Fruit fly (Drosophila melanogaster) whole organism, adult: ENCODE results near the gene Sox100B.

ENCODE experiments used
- CG11617 ChIP-seq: fragments of 200-800 bp; sonication (Bioruptor generic); optimal IDR thresholded peaks from 2 replicates; lab custom pipeline; 2017; ENCODE audit warnings: mild to moderate bottlenecking, missing biosample characterization, missing genetic modification reagents, missing genetic modification characterization
- CG12768 ChIP-seq: fragments of 200-800 bp; sonication (Bioruptor generic); optimal IDR thresholded peaks from 2 replicates; lab custom pipeline; 2017; ENCODE audit warnings: missing biosample characterization, missing genetic modification characterization, mild to moderate bottlenecking, moderate library complexity, missing genetic modification reagents
- CG14711 ChIP-seq: fragments of 200-800 bp; sonication (Bioruptor generic); optimal IDR thresholded peaks from 2 replicates; lab custom pipeline; 2018; ENCODE audit warnings: missing biosample characterization, mild to moderate bottlenecking, missing genetic modification characterization, moderate library complexity
- CG1620 ChIP-seq: fragments of 200-800 bp; sonication (Bioruptor generic); optimal IDR thresholded peaks from 2 replicates; lab custom pipeline; 2016; ENCODE audit warnings: missing biosample characterization, missing genetic modification characterization
- CG33017 ChIP-seq: fragments of 200-800 bp; sonication (Bioruptor generic); optimal IDR thresholded peaks from 2 replicates; lab custom pipeline; 2018; ENCODE audit warnings: missing biosample characterization, mild to moderate bottlenecking, missing genetic modification characterization, moderate library complexity
- CG5204 ChIP-seq: fragments of 200-800 bp; sonication (Bioruptor generic); optimal IDR thresholded peaks from 2 replicates; lab custom pipeline; 2016; ENCODE audit warnings: missing biosample characterization, missing genetic modification characterization
- CG7045 ChIP-seq: fragments of 200-800 bp; sonication (Bioruptor generic); optimal IDR thresholded peaks from 2 replicates; lab custom pipeline; 2017; ENCODE audit warnings: missing biosample characterization, mild to moderate bottlenecking, missing genetic modification characterization
- CG7101 ChIP-seq: fragments of 200-800 bp; sonication (Bioruptor generic); optimal IDR thresholded peaks from 2 replicates; lab custom pipeline; 2018; ENCODE audit warnings: missing biosample characterization, mild to moderate bottlenecking, missing genetic modification characterization, moderate library complexity
- Clk ChIP-seq: fragments of 200-800 bp; sonication (Bioruptor generic); optimal IDR thresholded peaks from 2 replicates; lab custom pipeline; 2017; ENCODE audit warnings: missing biosample characterization, missing genetic modification characterization
- Crg-1 ChIP-seq: fragments of 200-800 bp; sonication (Bioruptor generic); optimal IDR thresholded peaks from 2 replicates; lab custom pipeline; 2016; ENCODE audit warnings: missing biosample characterization, missing genetic modification characterization
- Hr96 ChIP-seq: fragments of 200-800 bp; sonication (Bioruptor generic); optimal IDR thresholded peaks from 2 replicates; lab custom pipeline; 2016; ENCODE audit warnings: missing biosample characterization, missing genetic modification characterization
- Mnt ChIP-seq: fragments of 200-800 bp; sonication (Bioruptor generic); optimal IDR thresholded peaks from 2 replicates; lab custom pipeline; 2016; ENCODE audit warnings: missing biosample characterization, mild to moderate bottlenecking, missing genetic modification characterization
- bab1 ChIP-seq: fragments of 200-800 bp; sonication (Bioruptor generic); optimal IDR thresholded peaks from 3 replicates; lab custom pipeline; 2019; ENCODE audit warnings: missing biosample characterization, mild to moderate bottlenecking, missing genetic modification characterization, moderate library complexity
- cic ChIP-seq: fragments of 200-800 bp; sonication (Bioruptor generic); optimal IDR thresholded peaks from 2 replicates; lab custom pipeline; 2017; ENCODE audit warnings: missing biosample characterization, mild to moderate bottlenecking, missing genetic modification characterization, moderate library complexity
- cnc ChIP-seq, 2 experiments: fragments of >200 bp; optimal IDR thresholded peaks; 2 replicates each; lab custom pipeline; 2017
- kay ChIP-seq: fragments of 200-800 bp; sonication (Bioruptor generic); peaks from one replicate; lab custom pipeline; 2016; ENCODE audit warnings: missing biosample characterization, missing genetic modification characterization, borderline replicate concordance
- ovo ChIP-seq: fragments of 200-800 bp; sonication (Bioruptor generic); optimal IDR thresholded peaks from 2 replicates; lab custom pipeline; 2016; ENCODE audit warnings: missing biosample characterization, missing genetic modification characterization
- pad ChIP-seq: fragments of 200-800 bp; sonication (Bioruptor generic); optimal IDR thresholded peaks from 3 replicates; lab custom pipeline; 2017; ENCODE audit warnings: missing biosample characterization, missing genetic modification characterization, mild to moderate bottlenecking, moderate library complexity, missing genetic modification reagents
- tj ChIP-seq: fragments of 200-800 bp; sonication (Bioruptor generic); optimal IDR thresholded peaks from 3 replicates; lab custom pipeline; 2017; ENCODE audit warnings: missing biosample characterization, mild to moderate bottlenecking, missing genetic modification characterization, moderate library complexity
- toe ChIP-seq: fragments of 200-800 bp; sonication (Bioruptor generic); optimal IDR thresholded peaks from 2 replicates; lab custom pipeline; 2016; ENCODE audit warnings: missing biosample characterization, missing genetic modification characterization

Gene Sox100B

DNA sequence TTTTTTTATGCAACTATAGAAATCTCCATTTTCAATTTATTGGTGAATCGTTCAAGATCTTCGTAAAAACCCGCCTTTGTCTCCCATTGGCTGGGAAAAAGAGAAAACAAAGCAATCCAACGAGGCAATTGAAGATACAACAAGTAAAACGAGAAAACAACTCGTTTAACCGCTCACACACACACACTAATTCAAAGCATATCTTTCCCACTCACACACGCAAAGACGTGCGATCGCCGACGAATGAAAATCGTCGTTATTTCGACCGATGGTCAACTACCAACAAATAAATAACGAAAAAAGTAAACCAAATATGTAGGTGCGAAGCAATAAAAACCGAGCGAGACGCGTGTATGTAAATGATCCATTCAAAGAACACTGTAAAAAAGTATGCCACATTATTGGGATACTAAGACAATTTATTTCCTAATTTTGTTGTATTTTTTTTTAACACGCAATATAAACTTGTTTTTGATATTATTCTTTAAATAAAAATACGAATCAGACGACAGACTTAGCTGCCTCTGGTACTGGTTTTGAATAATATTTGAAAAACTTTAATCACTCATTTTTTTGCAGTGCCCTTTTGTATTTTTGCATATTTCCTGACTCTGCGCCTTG is 2.6 kb upstream of the Sox100B start:
- no peak for TF ChIP-seq Crg-1
- peak; percentile 8 for TF ChIP-seq kay

DNA sequence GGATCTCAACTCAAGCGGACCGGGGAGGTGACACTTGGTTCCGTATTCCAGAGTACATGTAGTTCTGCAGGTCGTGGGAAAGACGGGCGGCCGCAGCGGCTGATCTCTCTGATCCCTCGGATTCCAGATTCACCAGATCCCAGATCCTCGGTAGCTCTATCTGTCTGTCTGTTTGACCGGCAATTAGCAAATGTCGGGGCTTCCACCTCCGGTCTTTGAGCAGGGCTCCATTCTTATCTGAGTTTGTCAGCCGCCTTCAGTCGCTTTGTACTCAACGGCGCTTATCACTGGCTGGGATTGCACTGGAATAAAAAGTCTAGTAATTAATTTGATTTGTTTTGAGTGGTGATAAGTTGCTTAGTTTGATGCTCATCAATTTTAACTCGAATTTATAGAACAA is 1.3 kb downstream of the Sox100B start:
- TF ChIP-seq toe (GFP tag; lab: Kevin White, UChicago) (no peak), kay (no peak), ovo (no peak), Mnt (no peak), Crg-1 (no peak), cic (no peak)

DNA sequence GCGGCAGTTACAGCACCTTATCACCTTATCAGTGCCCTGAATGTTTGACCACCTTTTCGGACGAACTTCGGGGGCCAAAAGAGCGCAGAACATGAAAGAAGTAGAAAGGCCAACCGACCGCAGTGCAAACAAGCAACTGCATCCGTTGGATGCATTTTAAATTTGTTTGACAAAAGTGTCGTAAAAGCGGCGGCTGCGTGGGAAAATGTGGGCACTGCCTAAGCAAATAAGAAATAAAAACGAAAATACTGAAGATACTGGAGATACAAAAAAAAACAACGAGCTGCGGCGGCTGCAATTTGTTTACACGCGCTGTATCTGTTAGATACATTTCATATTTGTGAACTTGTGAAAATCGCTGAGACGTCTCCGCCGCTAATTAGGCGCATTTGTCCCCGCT is 5.7 kb downstream of the Sox100B start:
- TF ChIP-seq Clk (GFP tag; lab: Kevin White, UChicago) (no peak), cic (no peak), Hr96 (no peak), CG5204 (GFP tag; lab: Kevin White, UChicago) (no peak), CG1620 (GFP tag; lab: Kevin White, UChicago) (no peak), CG14711 (tag; lab: Kevin White, UChicago) (no peak)

DNA sequence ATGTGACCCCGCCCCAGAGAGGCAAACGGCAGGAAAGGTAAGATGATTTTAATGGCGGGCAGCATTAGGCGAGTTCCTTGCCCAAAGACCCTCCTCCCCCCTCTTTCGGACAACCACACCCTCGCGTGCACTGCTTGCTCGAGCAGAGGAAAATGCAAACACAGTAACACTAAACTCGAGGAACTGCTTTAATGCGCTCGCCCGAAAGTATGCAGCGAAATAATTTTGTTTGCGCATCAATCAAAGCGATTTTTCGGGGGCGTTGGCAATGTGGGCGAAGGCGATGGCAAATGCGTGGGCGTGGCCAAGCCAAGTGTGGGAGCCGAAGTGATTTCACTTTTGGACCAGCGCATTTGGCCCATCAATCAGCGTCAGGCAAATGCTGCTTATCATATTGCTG is 21.3 kb downstream of the Sox100B start:
- TF ChIP-seq bab1 (GFP tag; lab: Kevin White, UChicago) = peak; percentile 33
- no peak for TF ChIP-seq cic
- TF ChIP-seq toe (GFP tag; lab: Kevin White, UChicago) = no peak
- TF ChIP-seq pad (GFP tag; lab: Kevin White, UChicago) = no peak

DNA sequence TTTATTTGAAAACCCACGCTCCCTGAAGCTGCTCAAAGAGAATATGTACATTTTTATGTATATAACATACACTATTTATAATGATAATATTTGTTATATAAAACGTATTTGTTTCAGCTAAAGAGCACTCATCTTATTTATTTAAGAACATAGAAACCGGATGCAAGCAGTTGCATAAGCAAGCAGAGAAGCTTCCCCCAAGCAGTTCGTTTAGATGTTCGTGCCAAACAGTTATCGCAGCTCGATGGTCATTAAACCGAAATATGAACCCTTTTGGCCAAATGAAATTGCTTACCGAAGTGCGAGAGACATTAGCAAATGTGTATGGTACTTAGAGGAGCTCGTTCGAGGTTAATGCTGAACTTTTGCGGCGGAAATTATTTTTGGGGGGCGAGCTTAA is 24.9 kb downstream of the Sox100B start:
- TF ChIP-seq cic (no peak), kay (no peak), Mnt (no peak), CG7045 (GFP tag; lab: Kevin White, UChicago) (no peak), CG12768 (GFP tag; lab: Kevin White, UChicago) (no peak), tj (GFP tag; lab: Kevin White, UChicago) (no peak), CG33017 (tag; lab: Kevin White, UChicago) (no peak), bab1 (GFP tag; lab: Kevin White, UChicago) (no peak), CG14711 (tag; lab: Kevin White, UChicago) (no peak), CG1620 (GFP tag; lab: Kevin White, UChicago) (no peak), ovo (no peak), Clk (GFP tag; lab: Kevin White, UChicago) (no peak), CG11617 (GFP tag; lab: Kevin White, UChicago) (no peak), Hr96 (no peak), CG7101 (tag; lab: Kevin White, UChicago) (no peak), CG5204 (GFP tag; lab: Kevin White, UChicago) (no peak)

DNA sequence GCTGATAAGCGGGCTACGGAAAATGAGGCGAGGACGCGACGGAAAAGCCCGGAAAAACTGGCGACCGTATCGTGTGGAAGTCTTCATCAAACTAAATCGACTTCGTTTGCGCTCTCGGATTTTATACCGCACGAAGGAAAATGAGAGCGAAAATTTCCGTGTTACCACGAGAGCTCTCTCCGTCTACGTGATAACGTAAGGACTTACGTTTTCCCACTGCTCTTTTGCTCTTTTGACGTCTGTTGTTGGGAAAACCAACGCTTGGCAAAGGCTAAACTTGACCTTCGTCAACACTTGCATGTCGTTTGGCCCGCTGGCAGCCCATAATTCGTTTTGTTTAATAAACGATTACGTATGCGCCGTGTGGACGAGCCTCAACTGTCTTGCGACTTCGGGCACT is 32.2 kb downstream of the Sox100B start, which contains the start of gene CG11317:
Gene CG11317 (minus strand): TSS at position 101 of the 400 bp plus-strand sequence.
- TF ChIP-seq ovo (no peak), pad (GFP tag; lab: Kevin White, UChicago) (no peak), CG5204 (GFP tag; lab: Kevin White, UChicago) (no peak), CG7101 (tag; lab: Kevin White, UChicago) (no peak), CG33017 (tag; lab: Kevin White, UChicago) (no peak), Crg-1 (no peak), Hr96 (no peak), toe (GFP tag; lab: Kevin White, UChicago) (no peak), cnc (optimal IDR thresholded peaks at IDR 0.05; lab: Kevin White, UChicago) (no peak), CG11617 (GFP tag; lab: Kevin White, UChicago) (no peak), kay (no peak), CG12768 (GFP tag; lab: Kevin White, UChicago) (no peak), CG1620 (GFP tag; lab: Kevin White, UChicago) (no peak)

DNA sequence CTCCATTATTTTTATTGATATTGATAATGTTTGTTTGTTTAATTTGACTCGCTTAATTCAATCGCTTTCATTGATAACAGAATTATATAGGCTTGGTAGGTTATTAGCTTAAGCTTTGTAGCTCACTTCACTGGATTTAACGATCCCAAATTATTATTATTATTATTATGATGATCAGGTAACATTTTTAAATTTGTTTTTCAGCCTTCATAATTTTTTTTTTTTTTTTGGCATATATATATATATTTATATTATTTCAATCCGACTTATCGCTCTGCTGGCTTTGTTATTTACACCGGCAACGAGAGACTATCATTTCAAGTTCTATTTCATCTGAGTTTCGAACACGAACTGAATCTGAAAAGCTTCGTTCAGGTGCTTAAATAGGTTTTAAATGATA is 36.0 kb downstream of the Sox100B start, which contains the start of gene CG15553:
Gene CG15553 (minus strand): TSS at position 101 of the 400 bp plus-strand sequence.
- TF ChIP-seq kay = no peak
- no peak for TF ChIP-seq CG7101 (tag; lab: Kevin White, UChicago)

DNA sequence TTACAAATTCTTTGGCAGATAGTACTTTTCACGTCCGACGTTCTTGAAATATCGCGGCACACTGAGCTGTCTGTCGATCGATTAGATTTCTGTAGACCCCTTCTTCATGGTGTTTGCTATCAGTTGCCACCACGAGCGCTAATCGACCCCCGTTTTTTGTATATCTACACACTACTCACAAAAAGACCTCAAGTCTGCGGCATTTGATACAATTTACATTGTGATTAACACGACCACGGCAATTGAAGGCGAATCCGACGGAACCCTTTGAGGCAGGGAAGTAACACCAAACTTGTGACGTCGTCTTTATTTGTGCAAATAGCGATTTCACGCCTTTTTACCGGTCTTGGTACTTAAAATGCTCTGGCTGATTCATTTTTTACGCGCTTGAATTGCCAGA is 44.1 kb downstream of the Sox100B start, which contains the start of gene Mayo:
Gene Mayo (minus strand): TSS at position 66 of the 400 bp plus-strand sequence.
- peak; percentile 59 for TF ChIP-seq kay
- TF ChIP-seq cic = peak; percentile 10
- TF ChIP-seq CG33017 (tag; lab: Kevin White, UChicago) = no peak
